Fruit fly (Drosophila melanogaster): ENCODE measurements around the gene fon.

dm6 chr2L:19433292-19433691 lies 47.3 kb upstream of the fon start:
- TF ChIP-seq Hr96 (GFP tag; optimal IDR thresholded peaks at IDR 0.05) (peak; percentile 60), Crg-1 (GFP tag; optimal IDR thresholded peaks at IDR 0.05) (peak; percentile 20), CG14711 (tag; optimal IDR thresholded peaks at IDR 0.05) (peak; percentile 60), CG33017 (tag; optimal IDR thresholded peaks at IDR 0.05) (peak; percentile 71), tj (GFP tag; optimal IDR thresholded peaks at IDR 0.05) (peak; percentile 67), CG7045 (GFP tag; optimal IDR thresholded peaks at IDR 0.05) (peak; percentile 31), kay (GFP tag; ENCODE audit: borderline replicate concordance) (peak; percentile 85), CG5204 (GFP tag; optimal IDR thresholded peaks at IDR 0.05) (peak; percentile 52)
